Worm (Caenorhabditis elegans) whole organism, young adult: ENCODE results near the gene T13B5.9.

Source experiments
- B0336.3 ChIP-seq: fragments of 200-800 bp; sonication (Bioruptor generic); IDR thresholded peaks from 2 replicates; pipeline ENCODE4 v1.3.6; 2022; ENCODE audit warnings: missing genetic modification characterization, missing compliant biosample characterization
- C06A6.2 ChIP-seq: fragments of 200-800 bp; sonication (Bioruptor generic); conservative IDR thresholded peaks from 2 replicates; pipeline ENCODE4 v1.3.6; 2022; ENCODE audit warnings: missing genetic modification characterization, missing compliant biosample characterization
- F10E7.11 ChIP-seq: sonication (generic microtip); optimal IDR thresholded peaks from 2 replicates; lab custom pipeline; 2017; ENCODE audit warnings: mild to moderate bottlenecking, missing genetic modification characterization, moderate library complexity, missing compliant biosample characterization
- F23B12.7 ChIP-seq: sonication (generic microtip); optimal IDR thresholded peaks from 2 replicates; lab custom pipeline; 2017; ENCODE audit warnings: missing genetic modification characterization, mild to moderate bottlenecking, missing compliant biosample characterization, antibody characterized with exemption, moderate library complexity; ENCODE audit not compliant: insufficient read depth
- F39B2.1 ChIP-seq: fragments of 200-800 bp; sonication (Bioruptor generic); IDR thresholded peaks from 2 replicates; pipeline ENCODE4 v1.3.6; 2022; ENCODE audit warnings: missing genetic modification reagents, missing genetic modification characterization, missing compliant biosample characterization
- F55B11.4 ChIP-seq: sonication (generic microtip); optimal IDR thresholded peaks from 2 replicates; lab custom pipeline; 2016; ENCODE audit warnings: missing compliant biosample characterization, missing genetic modification characterization, borderline replicate concordance; ENCODE audit not compliant: insufficient read depth
- T07F8.4 ChIP-seq: sonication (generic microtip); optimal IDR thresholded peaks from 2 replicates; lab custom pipeline; 2016; ENCODE audit warnings: mild to moderate bottlenecking, missing genetic modification characterization, moderate library complexity, missing compliant biosample characterization
- akir-1 ChIP-seq: fragments of 200-800 bp; sonication (Bioruptor generic); optimal IDR thresholded peaks from 2 replicates; lab custom pipeline; 2018; ENCODE audit warnings: mild to moderate bottlenecking, missing genetic modification characterization, moderate library complexity, missing compliant biosample characterization
- ama-1 ChIP-seq, 3 experiments: fragments of 150-350 bp in 1 of 3; sonication (generic microtip) in 2 of 3; optimal IDR thresholded peaks; 2 replicates each; lab custom pipeline; 2014 to 2018; ENCODE audit warnings: missing biosample characterization in 2 of 3, missing genetic modification characterization in 2 of 3, missing genetic modification reagents in 2 of 3
- aptf-3 ChIP-seq: fragments of 200-800 bp; sonication (Bioruptor generic); IDR thresholded peaks from 2 replicates; pipeline ENCODE4 v1.3.6; 2022; ENCODE audit warnings: missing genetic modification characterization, missing compliant biosample characterization
- attf-5 ChIP-seq: fragments of 200-800 bp; sonication (Bioruptor generic); optimal IDR thresholded peaks from 2 replicates; lab custom pipeline; 2018; ENCODE audit warnings: mild to moderate bottlenecking, missing genetic modification characterization, missing compliant biosample characterization
- attf-6 ChIP-seq: fragments of 200-800 bp; sonication (Bioruptor generic); IDR thresholded peaks from 2 replicates; pipeline ENCODE4 v1.3.6; 2022; ENCODE audit warnings: missing genetic modification reagents, missing genetic modification characterization, missing compliant biosample characterization
- bed-2 ChIP-seq: fragments of 200-800 bp; sonication (Bioruptor generic); IDR thresholded peaks from 2 replicates; pipeline ENCODE4 v1.3.6; 2022; ENCODE audit warnings: missing genetic modification reagents, missing genetic modification characterization, missing compliant biosample characterization
- ceh-100 ChIP-seq: fragments of 200-800 bp; sonication (Bioruptor generic); IDR thresholded peaks from 2 replicates; pipeline ENCODE4 v1.3.6; 2022; ENCODE audit warnings: missing genetic modification reagents, missing genetic modification characterization, missing compliant biosample characterization
- ceh-58 ChIP-seq: fragments of 200-800 bp; sonication (Bioruptor generic); IDR thresholded peaks from 2 replicates; pipeline ENCODE4 v1.3.6; 2022; ENCODE audit warnings: missing genetic modification characterization, missing compliant biosample characterization
- ceh-79 ChIP-seq: sonication (generic microtip); optimal IDR thresholded peaks from 2 replicates; lab custom pipeline; 2017; ENCODE audit warnings: mild to moderate bottlenecking, missing genetic modification characterization, missing compliant biosample characterization
- dox-1 ChIP-seq: fragments of 200-800 bp; sonication (Bioruptor generic); IDR thresholded peaks from 2 replicates; pipeline ENCODE4 v1.3.6; 2022; ENCODE audit warnings: missing genetic modification reagents, missing genetic modification characterization, missing compliant biosample characterization
- egl-44 ChIP-seq: fragments of 200-800 bp; sonication (Bioruptor generic); IDR thresholded peaks from 2 replicates; pipeline ENCODE4 v1.3.6; 2022; ENCODE audit warnings: missing genetic modification reagents, missing genetic modification characterization, missing compliant biosample characterization
- hmg-1.2 ChIP-seq: fragments of 200-800 bp; sonication (Bioruptor generic); IDR thresholded peaks from 2 replicates; pipeline ENCODE4 v1.3.6; 2022; ENCODE audit warnings: missing genetic modification reagents, missing genetic modification characterization, missing compliant biosample characterization
- hmg-20 ChIP-seq: fragments of 200-800 bp; sonication (Bioruptor generic); IDR thresholded peaks from 2 replicates; pipeline ENCODE4 v1.3.6; 2022; ENCODE audit warnings: missing genetic modification reagents, missing genetic modification characterization, missing compliant biosample characterization
- hrde-1 ChIP-seq: sonication (generic microtip); optimal IDR thresholded peaks from 2 replicates; lab custom pipeline; 2016; ENCODE audit warnings: missing genetic modification characterization, mild to moderate bottlenecking, missing compliant biosample characterization, moderate library complexity, missing genotype, missing genetic modification reagents, borderline replicate concordance
- lin-35 ChIP-seq, 3 experiments: fragments of 150-350 bp in 2 of 3; sonication (generic microtip) in 1 of 3; optimal IDR thresholded peaks; 2 replicates each; lab custom pipeline; 2014 to 2018; ENCODE audit warnings: missing biosample characterization in 3 of 3, missing genetic modification characterization in 3 of 3, missing genetic modification reagents in 3 of 3
- lsl-1 ChIP-seq: fragments of 200-800 bp; sonication (Bioruptor generic); optimal IDR thresholded peaks from 2 replicates; lab custom pipeline; 2018; ENCODE audit warnings: mild to moderate bottlenecking, missing genetic modification characterization, moderate library complexity, missing compliant biosample characterization
- lsy-27 ChIP-seq: sonication (generic microtip); optimal IDR thresholded peaks from 2 replicates; lab custom pipeline; 2017; ENCODE audit warnings: missing genetic modification characterization, mild to moderate bottlenecking, missing compliant biosample characterization, antibody characterized with exemption, missing genotype, borderline replicate concordance; ENCODE audit not compliant: insufficient read depth
- madf-10 ChIP-seq: sonication (generic microtip); optimal IDR thresholded peaks from 2 replicates; lab custom pipeline; 2016; ENCODE audit warnings: mild to moderate bottlenecking, missing genetic modification characterization, missing compliant biosample characterization
- mes-4 ChIP-seq: sonication (generic microtip); optimal IDR thresholded peaks from 2 replicates; lab custom pipeline; 2016; ENCODE audit warnings: missing genotype, missing genetic modification characterization, missing compliant biosample characterization
- mxl-1 ChIP-seq: sonication (generic microtip); optimal IDR thresholded peaks from 2 replicates; lab custom pipeline; 2016; ENCODE audit warnings: missing genetic modification characterization, missing compliant biosample characterization
- nfya-2 ChIP-seq: fragments of 200-800 bp; sonication (Bioruptor generic); IDR thresholded peaks from 2 replicates; pipeline ENCODE4 v1.3.6; 2022; ENCODE audit warnings: missing genetic modification reagents, missing genetic modification characterization, missing compliant biosample characterization
- nhr-120 ChIP-seq: fragments of 200-800 bp; sonication (Bioruptor generic); IDR thresholded peaks from 2 replicates; pipeline ENCODE4 v1.3.6; 2022; ENCODE audit warnings: missing genetic modification characterization, missing compliant biosample characterization
- nhr-27 ChIP-seq: fragments of 200-800 bp; sonication (Bioruptor generic); optimal IDR thresholded peaks from 2 replicates; lab custom pipeline; 2018; ENCODE audit warnings: mild to moderate bottlenecking, missing genetic modification characterization, moderate library complexity, missing compliant biosample characterization
- pha-4 ChIP-seq: fragments of 150-350 bp; sonication (generic microtip); optimal IDR thresholded peaks from 2 replicates; lab custom pipeline; 2014; ENCODE audit warnings: missing biosample characterization, missing genetic modification reagents, missing genetic modification characterization
- snpc-1.1 ChIP-seq: sonication (generic microtip); optimal IDR thresholded peaks from 2 replicates; lab custom pipeline; 2017; ENCODE audit warnings: missing genetic modification characterization, mild to moderate bottlenecking, missing compliant biosample characterization, antibody characterized with exemption, moderate library complexity, missing genotype, missing genetic modification reagents; ENCODE audit not compliant: insufficient read depth
- snpc-1.3 ChIP-seq: sonication (generic microtip); optimal IDR thresholded peaks from 2 replicates; lab custom pipeline; 2017; ENCODE audit warnings: missing genetic modification characterization, mild to moderate bottlenecking, missing compliant biosample characterization, antibody characterized with exemption, moderate library complexity, missing genotype, missing genetic modification reagents; ENCODE audit not compliant: insufficient read depth
- tlf-1 ChIP-seq: fragments of 200-800 bp; sonication (Bioruptor generic); optimal IDR thresholded peaks from 2 replicates; lab custom pipeline; 2018; ENCODE audit warnings: mild to moderate bottlenecking, missing genetic modification characterization, missing compliant biosample characterization
- unc-130 ChIP-seq: sonication (generic microtip); optimal IDR thresholded peaks from 2 replicates; lab custom pipeline; 2016; ENCODE audit warnings: missing genetic modification reagents, missing genetic modification characterization, missing compliant biosample characterization
- unc-62 ChIP-seq: fragments of 150-350 bp; optimal IDR thresholded peaks from 2 replicates; lab custom pipeline; 2014; ENCODE audit warnings: missing biosample characterization, missing genetic modification reagents, missing genetic modification characterization
- ztf-25 ChIP-seq: fragments of 200-800 bp; sonication (Bioruptor generic); IDR thresholded peaks from 2 replicates; pipeline ENCODE4 v1.3.6; 2022; ENCODE audit warnings: missing genetic modification reagents, missing genetic modification characterization, missing compliant biosample characterization
- ztf-6 ChIP-seq: fragments of 200-800 bp; sonication (Bioruptor generic); IDR thresholded peaks from 2 replicates; pipeline ENCODE4 v1.3.6; 2022; ENCODE audit warnings: missing genetic modification reagents, missing genetic modification characterization, missing compliant biosample characterization

Gene T13B5.9

ce11 chrII:1071432-1071831 is 32.9 kb downstream of the T13B5.9 start:
- TF ChIP-seq nfya-2 (no peak), ceh-58 (GFP tag; lab: Robert Waterston, UW) (no peak), unc-130 (GFP tag; lab: Kevin White, UChicago) (no peak), nhr-120 (no peak), F39B2.1 (GFP tag; lab: Robert Waterston, UW) (no peak), hmg-1.2 (no peak), F55B11.4 (no peak), bed-2 (GFP tag; lab: Robert Waterston, UW) (no peak), unc-62 (GFP tag; lab: Kevin White, UChicago) (no peak), tlf-1 (GFP tag; lab: Kevin White, UChicago) (no peak), ceh-100 (no peak), madf-10 (no peak), lin-35 (GFP tag; optimal IDR thresholded peaks at IDR 0.05; lab: Kevin White, UChicago) (no peak), pha-4 (tag; lab: Kevin White, UChicago) (no peak), mxl-1 (tag; lab: Kevin White, UChicago) (no peak), lsy-27 (tag; lab: Kevin White, UChicago) (no peak), ama-1 (optimal IDR thresholded peaks at IDR 0.05; lab: Kevin White, UChicago) (no peak), ama-1 (GFP tag; optimal IDR thresholded peaks at IDR 0.05; lab: Kevin White, UChicago) (no peak)

- TF ChIP-seq F10E7.11 (tag; lab: Kevin White, UChicago) (no peak), attf-6 (GFP tag; lab: Robert Waterston, UW) (no peak), dox-1 (no peak), ztf-25 (GFP tag; lab: Robert Waterston, UW) (no peak)
These were observed 33.4 kb downstream of the T13B5.9 start, which contains the start of gene K02E7.12 for ce11 chrII:1070875-1071274. Gene K02E7.12, plus strand, starts transcription at chrII:1071175.

- TF ChIP-seq lsy-27 (tag; lab: Kevin White, UChicago), result no peak
- TF ChIP-seq dox-1, result no peak
- no peak for TF ChIP-seq ceh-79 (tag; lab: Kevin White, UChicago)
- TF ChIP-seq attf-5, result no peak
- no peak for TF ChIP-seq snpc-1.1 (tag; lab: Kevin White, UChicago)
- TF ChIP-seq egl-44, result no peak
- TF ChIP-seq snpc-1.3 (tag; lab: Kevin White, UChicago), result no peak
- no peak for TF ChIP-seq mes-4
- no peak for TF ChIP-seq T07F8.4
- no peak for TF ChIP-seq aptf-3
- no peak for TF ChIP-seq akir-1 (GFP tag; lab: Kevin White, UChicago)
- no peak for TF ChIP-seq F23B12.7 (tag; lab: Kevin White, UChicago)
- no peak for TF ChIP-seq C06A6.2
- TF ChIP-seq lsl-1 (GFP tag; lab: Kevin White, UChicago), result no peak
- TF ChIP-seq ztf-6 (GFP tag; lab: Robert Waterston, UW), result no peak
- no peak for TF ChIP-seq hrde-1 (tag; lab: Kevin White, UChicago)
- TF ChIP-seq B0336.3, result no peak
- TF ChIP-seq nhr-27 (tag; lab: Kevin White, UChicago), result no peak
- TF ChIP-seq hmg-20 (GFP tag; lab: Robert Waterston, UW), result no peak
These were observed 37.4 kb downstream of the T13B5.9 start, which contains the start of gene K02E7.10 for ce11 chrII:1066907-1067306. Gene K02E7.10, minus strand, starts transcription at chrII:1067007.
